Worm (Caenorhabditis elegans) whole organism, young adult: Measurements from ENCODE around the gene sru-26.
A peak's percentile ranks its signal among the peaks of the same experiment; 100 is the strongest.

Experiments
- C17E4.6 ChIP-seq: fragments of 200-800 bp; sonication (Bioruptor generic); IDR thresholded peaks from 2 replicates; pipeline ENCODE4 v1.3.6; 2022; ENCODE audit warnings: missing genetic modification reagents, missing genetic modification characterization, missing compliant biosample characterization
- F22D6.2 ChIP-seq: sonication (generic microtip); optimal IDR thresholded peaks from 2 replicates; lab custom pipeline; 2016; ENCODE audit warnings: mild to moderate bottlenecking, missing genetic modification characterization, missing compliant biosample characterization
- F39B2.1 ChIP-seq: fragments of 200-800 bp; sonication (Bioruptor generic); IDR thresholded peaks from 2 replicates; pipeline ENCODE4 v1.3.6; 2022; ENCODE audit warnings: missing genetic modification reagents, missing genetic modification characterization, missing compliant biosample characterization
- Y67H2A.10 ChIP-seq: fragments of 200-800 bp; sonication (Bioruptor generic); conservative IDR thresholded peaks from 2 replicates; pipeline ENCODE4 v1.3.6; 2022; ENCODE audit warnings: missing genetic modification reagents, missing genetic modification characterization, missing compliant biosample characterization
- Y95B8A.8 ChIP-seq: fragments of 200-800 bp; sonication (Bioruptor generic); IDR thresholded peaks from 2 replicates; pipeline ENCODE4 v1.3.6; 2022; ENCODE audit warnings: missing genetic modification reagents, missing genetic modification characterization, missing compliant biosample characterization
- ZK185.1 ChIP-seq: sonication (generic microtip); optimal IDR thresholded peaks from 2 replicates; lab custom pipeline; 2016; ENCODE audit warnings: mild to moderate bottlenecking, missing genetic modification characterization, missing compliant biosample characterization; ENCODE audit not compliant: poor library complexity, severe bottlenecking
- aptf-2 ChIP-seq: fragments of 200-800 bp; sonication (Bioruptor generic); conservative IDR thresholded peaks from 2 replicates; pipeline ENCODE4 v1.3.6; 2022; ENCODE audit warnings: missing genetic modification reagents, missing genetic modification characterization, missing compliant biosample characterization
- atf-7 ChIP-seq: sonication (generic microtip); optimal IDR thresholded peaks from 2 replicates; lab custom pipeline; 2017; ENCODE audit warnings: mild to moderate bottlenecking, missing genetic modification characterization, missing compliant biosample characterization
- attf-3 ChIP-seq: fragments of 200-800 bp; sonication (Bioruptor generic); conservative IDR thresholded peaks from 2 replicates; pipeline ENCODE4 v1.3.6; 2022; ENCODE audit warnings: missing genetic modification reagents, missing genetic modification characterization, missing compliant biosample characterization
- attf-6 ChIP-seq: fragments of 200-800 bp; sonication (Bioruptor generic); IDR thresholded peaks from 2 replicates; pipeline ENCODE4 v1.3.6; 2022; ENCODE audit warnings: missing genetic modification reagents, missing genetic modification characterization, missing compliant biosample characterization
- ceh-40 ChIP-seq: fragments of 200-800 bp; sonication (Bioruptor generic); IDR thresholded peaks from 2 replicates; pipeline ENCODE4 v1.3.6; 2022; ENCODE audit warnings: missing genetic modification characterization, missing compliant biosample characterization
- ceh-79 ChIP-seq: sonication (generic microtip); optimal IDR thresholded peaks from 2 replicates; lab custom pipeline; 2017; ENCODE audit warnings: mild to moderate bottlenecking, missing genetic modification characterization, missing compliant biosample characterization
- dpff-1 ChIP-seq: sonication (generic microtip); optimal IDR thresholded peaks from 2 replicates; lab custom pipeline; 2017; ENCODE audit warnings: mild to moderate bottlenecking, missing genetic modification characterization, missing compliant biosample characterization
- egl-18 ChIP-seq: fragments of 200-800 bp; sonication (Bioruptor generic); IDR thresholded peaks from 2 replicates; pipeline ENCODE4 v1.3.6; 2022; ENCODE audit warnings: missing genetic modification reagents, missing genetic modification characterization, missing compliant biosample characterization
- egl-44 ChIP-seq: fragments of 200-800 bp; sonication (Bioruptor generic); IDR thresholded peaks from 2 replicates; pipeline ENCODE4 v1.3.6; 2022; ENCODE audit warnings: missing genetic modification reagents, missing genetic modification characterization, missing compliant biosample characterization
- gei-17 ChIP-seq: fragments of 200-800 bp; sonication (Bioruptor generic); optimal IDR thresholded peaks from 2 replicates; lab custom pipeline; 2018; ENCODE audit warnings: mild to moderate bottlenecking, missing genetic modification characterization, missing compliant biosample characterization
- him-1 ChIP-seq: sonication (generic microtip); optimal IDR thresholded peaks from 2 replicates; lab custom pipeline; 2016; ENCODE audit warnings: missing genotype, missing genetic modification reagents, missing genetic modification characterization, missing compliant biosample characterization
- hmg-1.2 ChIP-seq: fragments of 200-800 bp; sonication (Bioruptor generic); IDR thresholded peaks from 2 replicates; pipeline ENCODE4 v1.3.6; 2022; ENCODE audit warnings: missing genetic modification reagents, missing genetic modification characterization, missing compliant biosample characterization
- let-607 ChIP-seq, 2 experiments: fragments of 200-800 bp in 1 of 2; sonication (Bioruptor generic) in 1 of 2; sonication (generic microtip) in 1 of 2; optimal IDR thresholded peaks; 2 replicates each; lab custom pipeline; 2016 to 2018; ENCODE audit warnings: mild to moderate bottlenecking in 2 of 2, missing compliant biosample characterization in 2 of 2, missing genetic modification characterization in 2 of 2, moderate library complexity in 2 of 2, missing genotype in 1 of 2
- lin-35 ChIP-seq, 3 experiments: fragments of 150-350 bp in 2 of 3; sonication (generic microtip) in 1 of 3; optimal IDR thresholded peaks; 2 replicates each; lab custom pipeline; 2014 to 2018; ENCODE audit warnings: missing biosample characterization in 3 of 3, missing genetic modification characterization in 3 of 3, missing genetic modification reagents in 3 of 3
- lsy-27 ChIP-seq: sonication (generic microtip); optimal IDR thresholded peaks from 2 replicates; lab custom pipeline; 2017; ENCODE audit warnings: missing genetic modification characterization, mild to moderate bottlenecking, missing compliant biosample characterization, antibody characterized with exemption, missing genotype, borderline replicate concordance; ENCODE audit not compliant: insufficient read depth
- nhr-90 ChIP-seq: sonication (generic microtip); optimal IDR thresholded peaks from 2 replicates; lab custom pipeline; 2016; ENCODE audit warnings: missing genotype, mild to moderate bottlenecking, missing genetic modification characterization, missing compliant biosample characterization
- sdz-38 ChIP-seq: sonication (generic microtip); optimal IDR thresholded peaks from 2 replicates; lab custom pipeline; 2016; ENCODE audit warnings: missing genotype, missing genetic modification characterization, missing compliant biosample characterization
- snpc-1.3 ChIP-seq: sonication (generic microtip); optimal IDR thresholded peaks from 2 replicates; lab custom pipeline; 2017; ENCODE audit warnings: missing genetic modification characterization, mild to moderate bottlenecking, missing compliant biosample characterization, antibody characterized with exemption, moderate library complexity, missing genotype, missing genetic modification reagents; ENCODE audit not compliant: insufficient read depth
- snpc-4 ChIP-seq, 5 experiments: fragments of 150-350 bp in 1 of 5; sonication (generic microtip) in 4 of 5; optimal IDR thresholded peaks; 2 replicates each; lab custom pipeline; 2014 to 2018; ENCODE audit warnings: missing genetic modification characterization in 5 of 5, missing biosample characterization in 3 of 5, antibody characterized with exemption in 2 of 5, mild to moderate bottlenecking in 2 of 5, missing compliant biosample characterization in 2 of 5, missing genotype in 2 of 5, moderate library complexity in 2 of 5, missing genetic modification reagents in 1 of 5
- tbp1 ChIP-seq: fragments of 200-800 bp; sonication (Bioruptor generic); optimal IDR thresholded peaks from 2 replicates; lab custom pipeline; 2018; ENCODE audit warnings: mild to moderate bottlenecking, missing genetic modification characterization, missing compliant biosample characterization
- tbx-9 ChIP-seq: sonication (generic microtip); optimal IDR thresholded peaks from 2 replicates; lab custom pipeline; 2016; ENCODE audit warnings: borderline replicate concordance, missing genetic modification characterization, inconsistent platforms, missing compliant biosample characterization
- unc-62 ChIP-seq: fragments of 150-350 bp; optimal IDR thresholded peaks from 2 replicates; lab custom pipeline; 2014; ENCODE audit warnings: missing biosample characterization, missing genetic modification reagents, missing genetic modification characterization
- zfh-2 ChIP-seq: fragments of 200-800 bp; sonication (Bioruptor generic); conservative IDR thresholded peaks from 2 replicates; pipeline ENCODE4 v1.3.6; 2022; ENCODE audit warnings: missing genetic modification reagents, missing genetic modification characterization, missing compliant biosample characterization
- ztf-6 ChIP-seq: fragments of 200-800 bp; sonication (Bioruptor generic); IDR thresholded peaks from 2 replicates; pipeline ENCODE4 v1.3.6; 2022; ENCODE audit warnings: missing genetic modification reagents, missing genetic modification characterization, missing compliant biosample characterization

The sru-26 gene

DNA sequence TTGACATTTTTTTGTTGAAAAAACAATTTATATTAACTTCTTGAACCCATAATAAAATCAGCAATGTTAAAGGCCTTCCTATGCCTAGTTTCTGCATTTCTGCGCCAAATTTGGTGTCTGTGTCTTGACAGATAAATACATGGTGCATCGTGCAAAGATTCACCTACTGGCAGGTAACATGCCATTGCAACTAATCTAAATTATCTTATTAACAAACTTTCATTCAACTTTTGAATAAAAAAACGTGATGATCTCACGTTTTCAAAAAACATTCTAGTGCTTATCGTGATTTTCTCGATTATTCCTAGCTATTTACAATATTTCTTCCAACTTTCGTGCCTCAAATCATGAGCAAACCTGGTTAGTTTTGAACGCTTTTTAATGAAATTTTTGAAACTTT is 30.7 kb upstream of the sru-26 start, which contains the start of gene C25G4.7 (continued):
- TF ChIP-seq him-1 (no peak), F39B2.1 (no peak), sdz-38 (tag; lab: Kevin White, UChicago) (no peak)

DNA sequence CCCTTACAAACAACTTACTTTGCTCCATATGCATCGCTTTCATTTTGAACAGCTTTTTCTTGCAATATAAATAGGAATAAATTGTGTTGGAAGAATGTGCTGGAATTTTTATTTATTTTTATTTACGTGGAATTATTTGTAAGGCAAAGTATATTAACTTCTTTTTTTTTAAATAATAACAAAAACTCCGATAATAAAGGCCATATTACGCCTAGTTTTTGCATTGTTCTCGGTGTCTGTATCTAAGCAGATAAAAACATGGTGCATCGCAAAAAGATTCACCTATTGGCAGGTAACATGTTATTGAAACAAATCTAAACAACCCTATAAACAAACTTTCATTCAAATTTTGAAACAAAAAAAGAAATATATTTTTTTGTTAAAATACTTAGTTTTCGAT is 23.9 kb upstream of the sru-26 start, which contains the start of gene C25G4.8:
C25G4.8 (minus strand) TSS at position 101 of the 400 bp plus-strand sequence.
- TF ChIP-seq Y67H2A.10 (GFP tag; lab: Robert Waterston, UW): no peak
- TF ChIP-seq him-1: no peak
- TF ChIP-seq tbx-9 (tag; lab: Kevin White, UChicago): no peak
- TF ChIP-seq snpc-4 (GFP tag; optimal IDR thresholded peaks at IDR 0.05; lab: Kevin White, UChicago): no peak
- no peak for TF ChIP-seq snpc-4 (tag; optimal IDR thresholded peaks at IDR 0.05; lab: Kevin White, UChicago)
- no peak for TF ChIP-seq lin-35 (GFP tag; optimal IDR thresholded peaks at IDR 0.05; lab: Kevin White, UChicago)
- TF ChIP-seq F22D6.2: no peak

DNA sequence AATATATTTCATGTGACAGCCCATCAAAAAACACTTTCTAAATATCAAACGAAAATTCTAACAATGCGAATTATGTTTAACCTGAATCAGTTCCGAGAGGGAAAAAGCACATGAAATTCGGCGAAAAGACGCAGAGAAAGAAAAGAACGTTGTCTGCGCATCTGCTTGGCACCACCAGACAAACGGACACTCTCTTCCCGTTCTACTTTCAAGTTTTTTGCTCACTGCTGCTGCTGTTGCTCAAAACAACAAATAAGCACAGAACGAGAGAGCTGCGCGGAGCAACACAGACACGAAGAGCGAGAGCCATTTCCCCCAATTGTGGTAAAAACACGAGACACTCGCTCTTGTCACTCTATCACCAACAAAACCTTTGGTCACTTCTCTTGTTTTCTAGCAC is 22.5 kb upstream of the sru-26 start:
- TF ChIP-seq ZK185.1 (tag; lab: Kevin White, UChicago) (no peak), ceh-79 (no peak), unc-62 (no peak), egl-44 (GFP tag; lab: Robert Waterston, UW) (no peak), tbp1 (GFP tag; lab: Kevin White, UChicago) (no peak), C17E4.6 (GFP tag; lab: Robert Waterston, UW) (no peak), ceh-40 (GFP tag; lab: Robert Waterston, UW) (no peak), let-607 (tag; optimal IDR thresholded peaks at IDR 0.05; lab: Kevin White, UChicago) (no peak), nhr-90 (tag; lab: Kevin White, UChicago) (no peak), attf-6 (GFP tag; lab: Robert Waterston, UW) (no peak), zfh-2 (GFP tag; lab: Robert Waterston, UW) (no peak; the same call in 1 of the 2 replicates), snpc-1.3 (tag; lab: Kevin White, UChicago) (no peak), dpff-1 (tag; lab: Kevin White, UChicago) (no peak), atf-7 (no peak), Y95B8A.8 (no peak), aptf-2 (GFP tag; lab: Robert Waterston, UW) (no peak)

DNA sequence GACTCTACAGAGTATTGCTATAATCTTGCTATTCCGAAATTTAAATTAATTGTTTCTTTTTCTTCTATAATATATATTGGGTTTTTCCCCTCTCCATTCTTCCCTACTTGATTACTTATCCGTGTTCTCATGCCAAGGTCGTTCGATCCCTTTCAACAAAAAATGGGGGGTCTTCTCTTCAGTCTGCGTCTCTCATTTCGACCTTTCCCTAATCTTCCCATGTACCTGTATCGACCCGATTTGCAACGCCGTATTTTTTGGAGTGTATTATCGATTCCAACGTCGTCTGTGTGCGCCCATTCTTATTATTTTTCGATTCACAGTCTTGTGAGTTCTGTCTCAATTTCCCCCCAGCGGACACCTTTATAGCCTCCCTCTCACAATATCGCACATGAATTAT is 19.5 kb upstream of the sru-26 start:
- TF ChIP-seq hmg-1.2 (GFP tag; lab: Robert Waterston, UW): peak; percentile 41; the same call in 1 of the 2 replicates
- no peak for TF ChIP-seq attf-3 (GFP tag; lab: Robert Waterston, UW)
- no peak for TF ChIP-seq lsy-27 (tag; lab: Kevin White, UChicago)
- no peak for TF ChIP-seq gei-17 (GFP tag; lab: Kevin White, UChicago)
- TF ChIP-seq aptf-2 (GFP tag; lab: Robert Waterston, UW): 0 out of 2 replicates have a peak, but pooled peaks have one; percentile 60
- no peak for TF ChIP-seq sdz-38 (tag; lab: Kevin White, UChicago)

DNA sequence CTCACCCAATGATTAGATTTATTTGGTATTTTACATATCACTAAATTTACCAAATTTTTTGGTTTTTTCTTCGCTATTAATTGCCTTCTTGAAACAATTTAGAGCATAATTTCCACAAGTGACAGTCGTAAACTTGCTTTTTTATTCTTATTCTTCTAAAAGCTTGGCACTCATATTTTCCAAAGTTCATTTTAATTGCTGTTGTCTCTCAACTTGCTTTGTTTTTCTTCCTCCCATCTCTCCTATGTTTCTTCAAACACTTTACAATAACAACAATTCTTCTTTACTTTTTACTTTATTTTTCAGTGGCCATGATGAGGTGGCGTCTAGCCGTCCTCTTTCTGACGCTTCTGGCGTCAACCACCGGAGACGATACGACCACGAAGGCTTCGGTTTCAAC is 18.9 kb upstream of the sru-26 start, which contains the start of gene igdb-2:
igdb-2 (plus strand) TSS at position 301 of the 400 bp plus-strand sequence.
- TF ChIP-seq egl-18 (GFP tag; lab: Robert Waterston, UW) (no peak), ztf-6 (GFP tag; lab: Robert Waterston, UW) (no peak)
- TF ChIP-seq, all 124 proteins: peak for 0
